Worm (Caenorhabditis elegans) whole organism, L1 larva: ENCODE data around the gene lec-3.

ENCODE experiments used
- F16B12.6 ChIP-seq: fragments of 150-350 bp; optimal IDR thresholded peaks from 2 replicates; lab custom pipeline; 2014; ENCODE audit warnings: missing biosample characterization, missing genetic modification characterization
- ama-1 ChIP-seq: fragments of 150-350 bp; optimal IDR thresholded peaks from 2 replicates; lab custom pipeline; 2014
- blmp-1 ChIP-seq: fragments of 150-350 bp; optimal IDR thresholded peaks from 2 replicates; lab custom pipeline; 2014; ENCODE audit warnings: missing biosample characterization, missing genetic modification characterization
- fkh-10 ChIP-seq: sonication (generic microtip); optimal IDR thresholded peaks from 2 replicates; lab custom pipeline; 2017; ENCODE audit warnings: missing biosample characterization, missing genetic modification reagents, missing genetic modification characterization
- unc-62 ChIP-seq: fragments of 150-350 bp; optimal IDR thresholded peaks from 2 replicates; lab custom pipeline; 2014; ENCODE audit warnings: missing biosample characterization, missing genetic modification reagents, missing genetic modification characterization
- zag-1 ChIP-seq: fragments of 150-350 bp; optimal IDR thresholded peaks from 2 replicates; lab custom pipeline; 2014; ENCODE audit warnings: missing biosample characterization, missing genetic modification characterization

DNA sequence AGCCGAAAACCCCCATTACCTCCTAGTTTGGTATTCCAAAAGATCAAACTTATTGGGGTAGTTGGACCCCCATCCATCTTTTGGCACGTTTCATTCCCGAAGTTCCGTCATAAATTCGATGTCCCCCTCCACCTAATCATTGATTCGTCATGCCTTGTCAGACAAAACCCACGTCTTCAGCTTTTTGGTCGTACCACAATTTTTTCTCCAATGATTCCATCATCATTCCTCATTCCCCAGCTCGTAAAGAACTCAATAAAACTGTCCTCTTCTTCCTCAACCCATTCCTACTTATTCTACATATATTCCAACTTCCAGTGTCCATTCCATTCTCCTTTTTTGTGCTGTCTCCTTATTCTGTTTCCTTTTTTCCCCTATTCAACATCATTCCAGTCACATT is 57.7 kb downstream of the lec-3 start, which contains the start of gene flp-4:
- no peak for TF ChIP-seq blmp-1 (tag; lab: Kevin White, UChicago)
- TF ChIP-seq fkh-10 = no peak
- TF ChIP-seq zag-1 (tag; lab: Kevin White, UChicago) = no peak
- no peak for TF ChIP-seq ama-1 (lab: Kevin White, UChicago)
- TF ChIP-seq F16B12.6 (tag; lab: Kevin White, UChicago) = no peak
- no peak for TF ChIP-seq unc-62 (GFP tag; lab: Kevin White, UChicago)
